Worm (Caenorhabditis elegans) whole organism, dauer: ENCODE data around the gene trap-3.

Experiments used
- unc-62 ChIP-seq: sonication (generic microtip); optimal IDR thresholded peaks from 2 replicates; lab custom pipeline; 2017; ENCODE audit warnings: missing biosample characterization, missing genetic modification reagents, missing genetic modification characterization

trap-3 gene

ce11 chrIV:2388949-2389495, at the start of gene trap-3:
trap-3 (plus strand) TSS chrIV:2389445.
- TF ChIP-seq unc-62 (GFP tag; lab: Kevin White, UChicago), result no peak

ce11 chrIV:2348862-2349321, 40.4 kb upstream of the trap-3 start, which contains the start of the genes ppgn-1 and tftc-1:
ppgn-1 (minus strand) TSS chrIV:2348912.
tftc-1 (plus strand) TSS chrIV:2349271.
- no peak for TF ChIP-seq unc-62 (GFP tag; lab: Kevin White, UChicago)

ce11 chrIV:2383713-2384112, 5.5 kb upstream of the trap-3 start, which contains the start of gene Y38F2AR.3:
Y38F2AR.3 (plus strand) TSS chrIV:2384013.
- no peak for TF ChIP-seq unc-62 (GFP tag; lab: Kevin White, UChicago)

DNA sequence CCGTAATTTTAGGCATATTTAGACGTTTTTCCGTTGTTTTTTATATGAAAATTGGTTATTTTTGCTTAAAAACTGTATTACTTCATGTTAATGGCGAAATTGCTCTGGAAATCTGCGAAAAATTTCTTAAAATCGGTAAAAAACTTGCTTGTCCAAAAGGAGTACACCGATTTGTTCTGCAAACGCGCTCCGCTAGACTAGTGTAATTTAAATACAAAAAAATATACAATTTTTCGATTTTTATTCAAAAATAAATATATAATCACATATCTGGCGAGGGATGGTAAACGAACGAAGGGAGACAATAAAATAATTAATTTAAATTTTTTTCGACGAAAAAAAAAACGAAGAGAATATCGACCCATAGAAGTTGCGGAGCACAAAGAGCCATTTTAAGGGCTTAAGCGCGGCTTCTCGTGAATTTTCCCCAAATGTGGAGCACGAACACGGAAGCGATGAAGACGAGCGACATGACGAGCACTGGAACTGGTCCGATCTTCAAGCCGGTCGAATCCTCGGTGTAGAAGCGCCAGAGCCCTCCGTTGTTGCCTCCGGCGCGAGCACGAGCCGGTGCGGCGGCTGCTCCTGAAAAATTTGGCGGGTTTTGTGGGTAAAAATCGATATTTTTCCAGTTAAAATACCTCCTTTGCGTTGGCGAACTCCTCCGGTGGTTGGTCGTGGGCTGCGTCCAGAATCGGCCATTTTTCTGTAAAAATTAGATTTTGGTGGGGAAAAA, 1.1 kb upstream of the trap-3 start, which contains the start of gene sec-61.B:
Gene sec-61.B, minus strand, starts transcription at position 706 of the 736 bp plus-strand sequence.
- no peak for TF ChIP-seq unc-62 (GFP tag; lab: Kevin White, UChicago)

DNA sequence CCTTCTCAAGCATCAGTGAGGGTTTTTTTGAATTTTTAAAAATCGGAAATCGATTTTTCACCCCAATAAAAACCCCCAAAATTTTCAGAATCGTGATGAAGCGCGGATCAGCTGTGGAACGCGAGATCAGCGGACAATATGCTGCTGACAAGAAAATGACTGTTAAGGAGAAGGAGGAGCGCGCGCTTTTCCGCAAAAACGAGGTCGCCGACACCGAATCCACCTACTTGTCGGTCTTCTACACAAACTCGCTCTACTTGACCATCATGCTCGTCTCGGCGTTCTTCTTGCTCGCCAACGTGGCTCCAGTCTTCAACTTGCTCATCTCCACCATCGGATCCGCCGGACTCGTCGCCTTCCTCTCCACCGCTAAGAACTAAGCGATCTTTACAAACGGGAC, 500 bp downstream of the trap-3 start:
- TF ChIP-seq unc-62 (GFP tag; lab: Kevin White, UChicago), result no peak

DNA sequence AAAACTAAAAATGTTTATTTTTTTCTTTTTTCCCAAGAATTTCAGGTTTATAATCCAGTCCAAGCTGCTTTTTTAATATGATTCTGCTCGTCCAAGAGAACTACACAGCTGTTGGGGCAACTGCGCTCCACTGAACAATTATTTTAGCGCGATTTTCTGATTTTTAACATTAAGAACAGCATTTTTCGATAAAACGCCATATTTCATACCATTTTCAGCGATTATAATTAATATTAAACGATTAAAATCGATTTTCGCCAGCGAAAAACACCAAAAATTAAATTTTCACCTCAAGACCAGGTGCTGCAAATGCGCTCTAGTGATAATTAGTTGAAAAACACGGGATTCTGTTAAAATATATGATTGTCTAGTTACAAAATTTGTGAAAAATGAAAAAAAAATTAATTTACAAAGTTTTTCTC, 1.0 kb downstream of the trap-3 start:
- no peak for TF ChIP-seq unc-62 (GFP tag; lab: Kevin White, UChicago)

DNA sequence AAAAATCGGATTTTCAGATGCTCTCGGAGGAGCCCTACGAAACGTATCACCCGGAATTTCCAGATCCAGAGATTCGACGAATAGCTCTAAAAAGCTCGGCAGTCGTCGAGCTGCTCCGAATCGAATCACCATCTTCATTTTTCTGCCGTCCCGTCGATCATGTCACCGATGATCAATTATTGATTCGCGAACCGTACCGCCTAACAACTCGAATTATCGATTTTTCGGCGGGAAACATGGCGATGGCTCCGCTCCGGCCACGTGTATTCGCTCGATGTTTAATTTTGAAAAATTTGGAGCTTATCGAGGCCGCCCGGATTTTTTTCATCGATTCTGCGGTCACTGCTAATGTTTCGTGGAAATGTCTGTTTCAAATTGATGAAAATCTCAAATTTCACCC, 1.6 kb downstream of the trap-3 start, which contains the start of gene eri-5:
Gene eri-5, plus strand, starts transcription at position 18 of the 400 bp plus-strand sequence.
- no peak for TF ChIP-seq unc-62 (GFP tag; lab: Kevin White, UChicago)

DNA sequence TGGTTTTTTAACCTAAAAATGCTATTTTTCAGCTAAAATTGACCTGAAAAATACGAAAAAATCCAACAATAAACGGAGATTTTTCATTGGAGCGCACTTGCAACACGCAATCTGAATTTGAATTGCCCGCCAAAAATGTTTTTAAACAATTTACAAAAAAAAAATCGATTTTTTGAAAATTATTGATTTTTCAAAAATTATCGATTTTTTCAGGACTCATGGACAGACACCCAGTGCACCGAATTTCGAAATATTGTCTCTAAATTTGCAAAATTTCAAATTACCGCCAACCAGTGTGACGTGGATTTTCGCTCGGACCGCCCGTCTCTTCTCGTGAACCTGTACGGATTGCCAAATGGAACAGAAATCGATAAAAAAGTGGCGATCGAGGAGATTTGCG, 2.6 kb downstream of the trap-3 start:
- no peak for TF ChIP-seq unc-62 (GFP tag; lab: Kevin White, UChicago)

ce11 chrIV:2393023-2393422, 3.8 kb downstream of the trap-3 start:
- TF ChIP-seq unc-62 (GFP tag; lab: Kevin White, UChicago), result no peak

- no peak for TF ChIP-seq unc-62 (GFP tag; lab: Kevin White, UChicago)
These were observed 6.8 kb downstream of the trap-3 start for ce11 chrIV:2395997-2396396.

ce11 chrIV:2398317-2398716, 9.1 kb downstream of the trap-3 start:
- no peak for TF ChIP-seq unc-62 (GFP tag; lab: Kevin White, UChicago)

DNA sequence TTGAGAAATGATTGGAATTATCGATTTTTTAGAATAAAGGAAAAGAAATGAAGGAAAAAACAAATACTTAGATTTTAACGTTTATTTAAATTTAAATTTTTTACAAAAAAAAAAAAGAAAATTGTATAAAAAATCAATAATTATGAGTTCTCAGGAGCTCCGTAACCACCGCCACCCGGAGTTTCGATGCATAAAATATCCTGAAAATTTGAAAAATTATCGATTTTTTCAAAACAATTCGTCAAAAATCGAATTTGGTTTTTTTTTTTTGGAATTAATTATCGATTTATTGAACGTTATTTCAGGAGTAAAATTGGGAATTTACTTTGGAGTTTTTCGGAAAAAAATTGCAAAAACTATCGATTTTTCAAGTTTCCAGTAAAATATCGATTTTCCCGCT, 10.2 kb downstream of the trap-3 start, which contains the start of gene Y38F2AR.10:
Gene Y38F2AR.10, minus strand, starts transcription at position 101 of the 400 bp plus-strand sequence.
- TF ChIP-seq unc-62 (GFP tag; lab: Kevin White, UChicago), result no peak

ce11 chrIV:2400651-2401050, 11.4 kb downstream of the trap-3 start:
- TF ChIP-seq unc-62 (GFP tag; lab: Kevin White, UChicago), result no peak

- no peak for TF ChIP-seq unc-62 (GFP tag; lab: Kevin White, UChicago)
These were observed 14.1 kb downstream of the trap-3 start for ce11 chrIV:2403374-2403773.

ce11 chrIV:2407704-2408103, 18.5 kb downstream of the trap-3 start:
- TF ChIP-seq unc-62 (GFP tag; lab: Kevin White, UChicago), result no peak

- TF ChIP-seq unc-62 (GFP tag; lab: Kevin White, UChicago), result no peak
These were observed 19.2 kb downstream of the trap-3 start for ce11 chrIV:2408437-2408836.
